Fruit fly (Drosophila melanogaster) whole organism, embryonic: ENCODE results near the gene pigs.

Source experiments
- Aef1 ChIP-seq: fragments of 200-800 bp; sonication (Bioruptor generic); IDR thresholded peaks from 3 replicates; pipeline ENCODE4 v1.3.6; 2022; ENCODE audit warnings: missing biosample characterization, missing genetic modification characterization
- Atf3 ChIP-seq: fragments of 200-800 bp; sonication (Bioruptor generic); optimal IDR thresholded peaks from 3 replicates; lab custom pipeline; 2016; ENCODE audit warnings: missing biosample characterization, missing genetic modification characterization
- BtbVII ChIP-seq: fragments of 200-800 bp; sonication (Bioruptor generic); optimal IDR thresholded peaks from 3 replicates; lab custom pipeline; 2017; ENCODE audit warnings: missing biosample characterization, mild to moderate bottlenecking, missing genetic modification characterization
- Bteb2 ChIP-seq: fragments of 200-800 bp; sonication (Bioruptor generic); optimal IDR thresholded peaks from 2 replicates; lab custom pipeline; 2016; ENCODE audit warnings: missing biosample characterization, missing genetic modification characterization
- CG10147 ChIP-seq: fragments of 200-800 bp; sonication (Bioruptor generic); optimal IDR thresholded peaks from 2 replicates; lab custom pipeline; 2019; ENCODE audit warnings: missing biosample characterization, mild to moderate bottlenecking, missing genetic modification characterization, moderate library complexity
- CG13775 ChIP-seq: fragments of 200-800 bp; sonication (Bioruptor generic); optimal IDR thresholded peaks from 3 replicates; lab custom pipeline; 2017; ENCODE audit warnings: missing biosample characterization, mild to moderate bottlenecking, missing genetic modification characterization
- CG15601 ChIP-seq: fragments of 200-800 bp; sonication (Bioruptor generic); optimal IDR thresholded peaks from 3 replicates; lab custom pipeline; 2019; ENCODE audit warnings: missing biosample characterization, mild to moderate bottlenecking, missing genetic modification characterization, moderate library complexity
- CG1647 ChIP-seq: fragments of 200-800 bp; sonication (Bioruptor generic); optimal IDR thresholded peaks from 3 replicates; lab custom pipeline; 2016; ENCODE audit warnings: missing biosample characterization, missing genetic modification characterization
- CG17186 ChIP-seq: fragments of 200-800 bp; sonication (Bioruptor generic); optimal IDR thresholded peaks from 3 replicates; lab custom pipeline; 2017; ENCODE audit warnings: missing biosample characterization, missing genetic modification reagents, missing genetic modification characterization
- CG2129 ChIP-seq: fragments of 200-800 bp; sonication (Bioruptor generic); IDR thresholded peaks from 2 replicates; pipeline ENCODE4 v1.3.6; 2022; ENCODE audit warnings: missing biosample characterization, missing genetic modification characterization; ENCODE audit not compliant: partially characterized antibody
- CG30403 ChIP-seq: fragments of 200-800 bp; sonication (Bioruptor generic); optimal IDR thresholded peaks from 3 replicates; lab custom pipeline; 2016; ENCODE audit warnings: missing biosample characterization, missing genetic modification characterization
- CG31224 ChIP-seq: fragments of 200-800 bp; sonication (Bioruptor generic); IDR thresholded peaks from 2 replicates; pipeline ENCODE4 v1.3.6; 2022; ENCODE audit warnings: missing biosample characterization, missing genetic modification characterization
- CG34376 ChIP-seq: fragments of 200-800 bp; sonication (Bioruptor generic); optimal IDR thresholded peaks from 2 replicates; lab custom pipeline; 2018; ENCODE audit warnings: missing biosample characterization, mild to moderate bottlenecking, missing genetic modification characterization
- CG42726 ChIP-seq: fragments of 200-800 bp; sonication (Bioruptor generic); IDR thresholded peaks from 2 replicates; pipeline ENCODE4 v1.3.6; 2022; ENCODE audit warnings: missing biosample characterization, missing genetic modification characterization; ENCODE audit not compliant: partially characterized antibody
- CG4328 ChIP-seq: fragments of 200-800 bp; sonication (Bioruptor generic); optimal IDR thresholded peaks from 3 replicates; lab custom pipeline; 2017; ENCODE audit warnings: missing biosample characterization, missing genetic modification reagents, missing genetic modification characterization
- CG4404 ChIP-seq: fragments of 200-800 bp; sonication (Bioruptor generic); IDR thresholded peaks from 2 replicates; pipeline ENCODE4 v1.3.6; 2022; ENCODE audit warnings: missing biosample characterization, missing genetic modification characterization
- CG4424 ChIP-seq: fragments of 200-800 bp; sonication (Bioruptor generic); optimal IDR thresholded peaks from 3 replicates; lab custom pipeline; 2016; ENCODE audit warnings: missing biosample characterization, missing genetic modification characterization
- CG4707 ChIP-seq: fragments of 200-800 bp; sonication (Bioruptor generic); optimal IDR thresholded peaks from 2 replicates; lab custom pipeline; 2018; ENCODE audit warnings: missing biosample characterization, mild to moderate bottlenecking, missing genetic modification characterization, moderate library complexity
- CG4820 ChIP-seq: fragments of 200-800 bp; sonication (Bioruptor generic); optimal IDR thresholded peaks from 3 replicates; lab custom pipeline; 2016; ENCODE audit warnings: missing biosample characterization, missing genetic modification characterization
- CG6765 ChIP-seq: fragments of 200-800 bp; sonication (Bioruptor generic); optimal IDR thresholded peaks from 3 replicates; lab custom pipeline; 2017; ENCODE audit warnings: missing biosample characterization, mild to moderate bottlenecking, missing genetic modification characterization
- CG7271 ChIP-seq: fragments of 200-800 bp; sonication (Bioruptor generic); optimal IDR thresholded peaks from 2 replicates; lab custom pipeline; 2018; ENCODE audit warnings: missing biosample characterization, mild to moderate bottlenecking, missing genetic modification characterization, moderate library complexity
- CG7357 ChIP-seq: fragments of 200-800 bp; sonication (Bioruptor generic); IDR thresholded peaks from 3 replicates; pipeline ENCODE4 v1.3.6; 2022; ENCODE audit warnings: missing biosample characterization, missing genetic modification characterization
- CG7556 ChIP-seq: fragments of 200-800 bp; sonication (Bioruptor generic); optimal IDR thresholded peaks from 2 replicates; lab custom pipeline; 2017; ENCODE audit warnings: missing biosample characterization, mild to moderate bottlenecking, missing genetic modification characterization
- CG8281 ChIP-seq: fragments of 200-800 bp; sonication (Bioruptor generic); optimal IDR thresholded peaks from 2 replicates; lab custom pipeline; 2018; ENCODE audit warnings: missing biosample characterization, mild to moderate bottlenecking, missing genetic modification characterization, moderate library complexity
- Doc2 ChIP-seq: fragments of 200-800 bp; sonication (Bioruptor generic); IDR thresholded peaks from 2 replicates; pipeline ENCODE4 v1.3.6; 2022; ENCODE audit warnings: missing biosample characterization, missing genetic modification characterization
- MESR4 ChIP-seq: fragments of 200-800 bp; sonication (Bioruptor generic); optimal IDR thresholded peaks from 2 replicates; lab custom pipeline; 2018; ENCODE audit warnings: missing biosample characterization, mild to moderate bottlenecking, missing genetic modification characterization, moderate library complexity
- NK7.1 ChIP-seq: fragments of 200-800 bp; sonication (Bioruptor generic); optimal IDR thresholded peaks from 3 replicates; lab custom pipeline; 2016; ENCODE audit warnings: missing biosample characterization, missing genetic modification characterization
- Opbp ChIP-seq: fragments of 200-800 bp; sonication (Bioruptor generic); IDR thresholded peaks from 3 replicates; pipeline ENCODE4 v1.3.6; 2022; ENCODE audit warnings: missing biosample characterization, missing genetic modification characterization; ENCODE audit not compliant: partially characterized antibody
- Stat92E ChIP-seq, 3 experiments: fragments of >200 bp in 2 of 3; fragments of 200-800 bp in 1 of 3; sonication (Bioruptor generic) in 1 of 3; optimal IDR thresholded peaks; 2 replicates each; lab custom pipeline; 2017 to 2019; ENCODE audit warnings: missing biosample characterization in 3 of 3, missing genetic modification characterization in 3 of 3, mild to moderate bottlenecking in 1 of 3, moderate library complexity in 1 of 3
- ara ChIP-seq: fragments of 200-800 bp; sonication (Bioruptor generic); IDR thresholded peaks from 2 replicates; pipeline ENCODE4 v1.3.6; 2022; ENCODE audit warnings: missing biosample characterization, missing genetic modification characterization
- bsh ChIP-seq, 2 experiments: fragments of 200-800 bp; sonication (Bioruptor generic); optimal IDR thresholded peaks; 2 replicates each; lab custom pipeline; 2017 to 2018; ENCODE audit warnings: mild to moderate bottlenecking in 2 of 2, missing biosample characterization in 2 of 2, missing genetic modification characterization in 2 of 2, moderate library complexity in 1 of 2
- cato ChIP-seq: fragments of 200-800 bp; sonication (Bioruptor generic); optimal IDR thresholded peaks from 2 replicates; lab custom pipeline; 2016; ENCODE audit warnings: missing biosample characterization, missing genetic modification characterization, borderline replicate concordance
- dati ChIP-seq: fragments of 200-800 bp; sonication (Bioruptor generic); IDR thresholded peaks from 2 replicates; pipeline ENCODE4 v1.3.6; 2022; ENCODE audit warnings: missing biosample characterization, missing genetic modification characterization
- ewg ChIP-seq: fragments of 200-800 bp; sonication (Bioruptor generic); optimal IDR thresholded peaks from 3 replicates; lab custom pipeline; 2017; ENCODE audit warnings: mild to moderate bottlenecking, missing biosample characterization, missing genetic modification reagents, missing genetic modification characterization
- fd3F ChIP-seq: fragments of 200-800 bp; sonication (Bioruptor generic); optimal IDR thresholded peaks from 2 replicates; lab custom pipeline; 2018; ENCODE audit warnings: missing biosample characterization, mild to moderate bottlenecking, missing genetic modification characterization, moderate library complexity
- kah ChIP-seq: fragments of 200-800 bp; sonication (Bioruptor generic); optimal IDR thresholded peaks from 2 replicates; lab custom pipeline; 2018; ENCODE audit warnings: missing biosample characterization, mild to moderate bottlenecking, missing genetic modification characterization
- lab ChIP-seq: fragments of 200-800 bp; sonication (Bioruptor generic); optimal IDR thresholded peaks from 3 replicates; lab custom pipeline; 2017; ENCODE audit warnings: missing biosample characterization, missing genetic modification characterization, mild to moderate bottlenecking, moderate library complexity, missing genetic modification reagents
- nerfin-1 ChIP-seq: fragments of 200-800 bp; sonication (Bioruptor generic); optimal IDR thresholded peaks from 3 replicates; lab custom pipeline; 2019; ENCODE audit warnings: missing biosample characterization, mild to moderate bottlenecking, missing genetic modification characterization, moderate library complexity
- pb ChIP-seq: fragments of 200-800 bp; sonication (Bioruptor generic); optimal IDR thresholded peaks from 3 replicates; lab custom pipeline; 2016; ENCODE audit warnings: missing biosample characterization, missing genetic modification characterization
- phol ChIP-seq: fragments of 200-800 bp; sonication (Bioruptor generic); optimal IDR thresholded peaks from 3 replicates; lab custom pipeline; 2018; ENCODE audit warnings: missing biosample characterization, mild to moderate bottlenecking, missing genetic modification characterization, moderate library complexity
- prd ChIP-seq, 3 experiments: fragments of >200 bp in 2 of 3; fragments of 200-800 bp in 1 of 3; sonication (Bioruptor generic) in 1 of 3; optimal IDR thresholded peaks in 2 of 3; IDR thresholded peaks in 1 of 3; 2 replicates in 2 of 3; 3 replicates in 1 of 3; pipeline versions ENCODE4 v1.3.6 to Lab custom; 2017 to 2022; ENCODE audit warnings: missing biosample characterization in 1 of 3, missing genetic modification characterization in 1 of 3
- row ChIP-seq: fragments of 200-800 bp; sonication (Bioruptor generic); IDR thresholded peaks from 3 replicates; pipeline ENCODE4 v1.3.6; 2022; ENCODE audit warnings: missing biosample characterization, missing genetic modification characterization
- tap ChIP-seq: fragments of 200-800 bp; optimal IDR thresholded peaks from 3 replicates; lab custom pipeline; 2019; ENCODE audit warnings: missing biosample characterization, mild to moderate bottlenecking, missing genetic modification characterization, moderate library complexity
- tgo ChIP-seq: fragments of 200-800 bp; sonication (Bioruptor generic); IDR thresholded peaks from 3 replicates; pipeline ENCODE4 v1.3.6; 2022; ENCODE audit warnings: missing biosample characterization, missing genetic modification characterization
- yki ChIP-seq: fragments of >200 bp; optimal IDR thresholded peaks from 3 replicates; lab custom pipeline; 2018

The pigs gene

dm6 chrX:6677826-6678489, 78.1 kb downstream of the pigs start, which contains the start of gene Fum1 (continued):
- TF ChIP-seq CG42726 (GFP tag; lab: Robert Waterston, UW), result no peak
- no peak for TF ChIP-seq CG8281
- peak; percentile 54 for TF ChIP-seq MESR4
- TF ChIP-seq pb (GFP tag; lab: Kevin White, UChicago), result no peak
- TF ChIP-seq phol (tag; lab: Kevin White, UChicago), result peak; percentile 34
- TF ChIP-seq row, result peak; percentile 78
- peak; percentile 70; the same call in 2 of the 3 replicates for TF ChIP-seq Opbp (GFP tag; lab: Robert Waterston, UW)
- no peak for TF ChIP-seq CG7556
- TF ChIP-seq CG31224 (GFP tag; lab: Robert Waterston, UW), result no peak
- no peak for TF ChIP-seq CG6765 (GFP tag; lab: Kevin White, UChicago)
- TF ChIP-seq CG2129 (GFP tag; lab: Robert Waterston, UW), result peak; percentile 73
- TF ChIP-seq Stat92E (GFP tag; optimal IDR thresholded peaks at IDR 0.05; lab: Kevin White, UChicago), result peak in 1 of 3 experiments; percentile 57
- peak; percentile 24; the same call in 1 of the 3 replicates for TF ChIP-seq Aef1 (GFP tag; lab: Robert Waterston, UW)

dm6 chrX:6678635-6679501, 79.0 kb downstream of the pigs start, which contains the start of gene ND-ASHI:
ND-ASHI (minus strand) TSS chrX:6679118.
- TF ChIP-seq CG15601, result peak; percentile 83
- peak; percentile 93 for TF ChIP-seq CG4820 (GFP tag; lab: Kevin White, UChicago)
- peak; percentile 69 for TF ChIP-seq cato (GFP tag; lab: Kevin White, UChicago)
- TF ChIP-seq nerfin-1, result peak; percentile 83
- peak; percentile 96 for TF ChIP-seq CG10147 (GFP tag; lab: Kevin White, UChicago)
- peak; percentile 92 for TF ChIP-seq CG4424 (GFP tag; lab: Kevin White, UChicago)
- peak; percentile 98 for TF ChIP-seq lab (GFP tag; lab: Kevin White, UChicago)
- TF ChIP-seq CG7357 (GFP tag; lab: Robert Waterston, UW), result peak; percentile 86
- no peak for TF ChIP-seq prd (optimal IDR thresholded peaks at IDR 0.05; lab: Kevin White, UChicago)
- peak; percentile 96 for TF ChIP-seq prd (GFP tag; IDR thresholded peaks at IDR 0.05; lab: Robert Waterston, UW)
- peak; percentile 85 for TF ChIP-seq CG4404
- peak; percentile 58 for TF ChIP-seq CG7271
- peak; percentile 89 for TF ChIP-seq dati
- TF ChIP-seq ewg (GFP tag; lab: Kevin White, UChicago), result peak; percentile 75
- TF ChIP-seq BtbVII (GFP tag; lab: Kevin White, UChicago), result peak; percentile 96
- peak; percentile 94 for TF ChIP-seq tgo
- TF ChIP-seq kah, result peak; percentile 56
- peak; percentile 93 for TF ChIP-seq Bteb2
- TF ChIP-seq tap, result peak; percentile 88
- peak; percentile 95 for TF ChIP-seq CG6765 (GFP tag; lab: Kevin White, UChicago)
- TF ChIP-seq Doc2, result peak; percentile 79
- no peak for TF ChIP-seq yki
- peak; percentile 97 for TF ChIP-seq CG34376 (GFP tag; lab: Kevin White, UChicago)
- TF ChIP-seq bsh (GFP tag; optimal IDR thresholded peaks at IDR 0.05; lab: Kevin White, UChicago), result peak; percentile 93 to 94
- TF ChIP-seq ara (GFP tag; lab: Robert Waterston, UW), result peak; percentile 94
- peak; percentile 83 for TF ChIP-seq CG4328
- peak; percentile 90 for TF ChIP-seq fd3F
- peak; percentile 93 for TF ChIP-seq CG1647 (GFP tag; lab: Kevin White, UChicago)
- peak; percentile 79 for TF ChIP-seq CG17186 (GFP tag; lab: Kevin White, UChicago)
- TF ChIP-seq Atf3 (GFP tag; lab: Kevin White, UChicago), result peak; percentile 77
- TF ChIP-seq CG13775 (GFP tag; lab: Kevin White, UChicago), result peak; percentile 93
- TF ChIP-seq NK7.1 (GFP tag; lab: Kevin White, UChicago), result peak; percentile 78
- TF ChIP-seq CG4707 (GFP tag; lab: Kevin White, UChicago), result peak; percentile 73
- TF ChIP-seq CG30403 (GFP tag; lab: Kevin White, UChicago), result peak; percentile 93
